Worm (Caenorhabditis elegans): ENCODE data around the gene F43D2.3.

The F43D2.3 gene

ce11 chrV:14631588-14631987 lies at the start of gene F43D2.3:
Gene F43D2.3, plus strand, starts transcription at chrV:14631888.
- TF ChIP-seq nhr-76 (tag; optimal IDR thresholded peaks at IDR 0.05) (no peak), pha-4 (tag; optimal IDR thresholded peaks at IDR 0.05) (no peak), lsy-2 (tag; optimal IDR thresholded peaks at IDR 0.05) (no peak), nhr-237 (tag; optimal IDR thresholded peaks at IDR 0.05) (no peak), lin-32 (GFP tag; optimal IDR thresholded peaks at IDR 0.05) (no peak), sem-2 (GFP tag; optimal IDR thresholded peaks at IDR 0.05) (no peak), ztf-11 (tag; optimal IDR thresholded peaks at IDR 0.05) (no peak), unc-120 (tag; optimal IDR thresholded peaks at IDR 0.05; ENCODE audit: poor library complexity, severe bottlenecking) (no peak), mab-5 (tag; optimal IDR thresholded peaks at IDR 0.05) (no peak), mls-2 (tag; optimal IDR thresholded peaks at IDR 0.05) (no peak), hlh-1 (tag; optimal IDR thresholded peaks at IDR 0.05) (no peak), unc-62 (GFP tag; optimal IDR thresholded peaks at IDR 0.05) (no peak), lin-13 (tag; optimal IDR thresholded peaks at IDR 0.05) (no peak), M03D4.4 (tag; optimal IDR thresholded peaks at IDR 0.05) (no peak), mep-1 (tag; optimal IDR thresholded peaks at IDR 0.05) (no peak), flh-1 (GFP tag; optimal IDR thresholded peaks at IDR 0.05) (no peak), tbx-8 (GFP tag; optimal IDR thresholded peaks at IDR 0.05) (no peak)

- TF ChIP-seq pha-4 (tag; optimal IDR thresholded peaks at IDR 0.05) = no peak
- TF ChIP-seq M03D4.4 (tag; optimal IDR thresholded peaks at IDR 0.05) = no peak
- TF ChIP-seq blmp-1 (tag; optimal IDR thresholded peaks at IDR 0.05) = no peak
- no peak for TF ChIP-seq cnd-1 (tag; optimal IDR thresholded peaks at IDR 0.05)
- TF ChIP-seq snpc-4 (tag; optimal IDR thresholded peaks at IDR 0.05) = no peak
Measured at ce11 chrV:14585351-14585750, 46.3 kb upstream of the F43D2.3 start, which contains the start of gene Y40H4A.2. Gene Y40H4A.2, minus strand, starts transcription at chrV:14585451.

ce11 chrV:14594103-14594502 lies 37.6 kb upstream of the F43D2.3 start:
- TF ChIP-seq unc-120 (tag; optimal IDR thresholded peaks at IDR 0.05; ENCODE audit: poor library complexity, severe bottlenecking) = no peak
- TF ChIP-seq sem-2 (GFP tag; optimal IDR thresholded peaks at IDR 0.05) = no peak
- TF ChIP-seq nhr-2 (tag; optimal IDR thresholded peaks at IDR 0.05) = no peak
- TF ChIP-seq drap-1 (GFP tag; optimal IDR thresholded peaks at IDR 0.05) = no peak
- TF ChIP-seq ham-2 (GFP tag; optimal IDR thresholded peaks at IDR 0.05) = no peak
- TF ChIP-seq ceh-39 (tag; optimal IDR thresholded peaks at IDR 0.05) = no peak
- no peak for TF ChIP-seq unc-62 (GFP tag; optimal IDR thresholded peaks at IDR 0.05)
- TF ChIP-seq nhr-76 (tag; optimal IDR thresholded peaks at IDR 0.05) = no peak
- no peak for TF ChIP-seq blmp-1 (tag; optimal IDR thresholded peaks at IDR 0.05)
- no peak for TF ChIP-seq ztf-11 (tag; optimal IDR thresholded peaks at IDR 0.05)
- no peak for TF ChIP-seq ces-1 (GFP tag; optimal IDR thresholded peaks at IDR 0.05)
- TF ChIP-seq mep-1 (tag; optimal IDR thresholded peaks at IDR 0.05) = no peak
- TF ChIP-seq bed-3 (GFP tag; optimal IDR thresholded peaks at IDR 0.05) = no peak
- no peak for TF ChIP-seq pha-4 (tag; optimal IDR thresholded peaks at IDR 0.05)
- no peak for TF ChIP-seq elt-3 (tag; optimal IDR thresholded peaks at IDR 0.05)
- no peak for TF ChIP-seq snpc-4 (tag; optimal IDR thresholded peaks at IDR 0.05)

- TF ChIP-seq unc-39 (tag; optimal IDR thresholded peaks at IDR 0.05) = no peak
- TF ChIP-seq ceh-83 (GFP tag; optimal IDR thresholded peaks at IDR 0.05) = no peak
- no peak for TF ChIP-seq bed-3 (GFP tag; optimal IDR thresholded peaks at IDR 0.05)
- no peak for TF ChIP-seq sptf-1 (tag; optimal IDR thresholded peaks at IDR 0.05)
- TF ChIP-seq lin-32 (GFP tag; optimal IDR thresholded peaks at IDR 0.05) = no peak
- no peak for TF ChIP-seq snpc-4 (tag; optimal IDR thresholded peaks at IDR 0.05)
- TF ChIP-seq ces-1 (GFP tag; optimal IDR thresholded peaks at IDR 0.05) = no peak
- no peak for TF ChIP-seq cnd-1 (tag; optimal IDR thresholded peaks at IDR 0.05)
- no peak for TF ChIP-seq mab-5 (tag; optimal IDR thresholded peaks at IDR 0.05)
- no peak for TF ChIP-seq M03D4.4 (tag; optimal IDR thresholded peaks at IDR 0.05)
- TF ChIP-seq hlh-1 (tag; optimal IDR thresholded peaks at IDR 0.05) = no peak
- TF ChIP-seq nhr-2 (tag; optimal IDR thresholded peaks at IDR 0.05) = no peak
- no peak for TF ChIP-seq nhr-12 (tag; optimal IDR thresholded peaks at IDR 0.05)
- no peak for TF ChIP-seq tbx-8 (GFP tag; optimal IDR thresholded peaks at IDR 0.05)
- TF ChIP-seq zip-8 (tag; optimal IDR thresholded peaks at IDR 0.05) = no peak
- TF ChIP-seq elt-3 (tag; optimal IDR thresholded peaks at IDR 0.05) = no peak
Measured at ce11 chrV:14594943-14595342, 36.7 kb upstream of the F43D2.3 start.

ce11 chrV:14595984-14596383 lies 35.7 kb upstream of the F43D2.3 start:
- TF ChIP-seq ham-2 (GFP tag; optimal IDR thresholded peaks at IDR 0.05) (no peak), elt-3 (tag; optimal IDR thresholded peaks at IDR 0.05) (no peak), zip-8 (tag; optimal IDR thresholded peaks at IDR 0.05) (no peak), drap-1 (GFP tag; optimal IDR thresholded peaks at IDR 0.05) (no peak), unc-120 (tag; optimal IDR thresholded peaks at IDR 0.05; ENCODE audit: poor library complexity, severe bottlenecking) (no peak), snpc-4 (tag; optimal IDR thresholded peaks at IDR 0.05) (no peak), cnd-1 (tag; optimal IDR thresholded peaks at IDR 0.05) (no peak), ztf-11 (tag; optimal IDR thresholded peaks at IDR 0.05) (no peak), blmp-1 (tag; optimal IDR thresholded peaks at IDR 0.05) (no peak), mls-2 (tag; optimal IDR thresholded peaks at IDR 0.05) (no peak), nhr-2 (tag; optimal IDR thresholded peaks at IDR 0.05) (no peak), lin-32 (GFP tag; optimal IDR thresholded peaks at IDR 0.05) (no peak), nhr-12 (tag; optimal IDR thresholded peaks at IDR 0.05) (no peak), unc-39 (tag; optimal IDR thresholded peaks at IDR 0.05) (no peak)
